Fruit fly (Drosophila melanogaster) whole organism, embryonic: Measurements from ENCODE around the gene CG32195.
A peak's percentile ranks its signal among the peaks of the same experiment; 100 is the strongest.

Source experiments
- Ada2b ChIP-seq: fragments of 200-800 bp; sonication (Bioruptor generic); IDR thresholded peaks from 2 replicates; pipeline ENCODE4 v1.3.6; 2022; ENCODE audit warnings: missing biosample characterization, missing genetic modification characterization
- Aef1 ChIP-seq: fragments of 200-800 bp; sonication (Bioruptor generic); IDR thresholded peaks from 3 replicates; pipeline ENCODE4 v1.3.6; 2022; ENCODE audit warnings: missing biosample characterization, missing genetic modification characterization
- CG10543 ChIP-seq: fragments of 200-800 bp; sonication (Bioruptor generic); optimal IDR thresholded peaks from 3 replicates; lab custom pipeline; 2017; ENCODE audit warnings: missing biosample characterization, mild to moderate bottlenecking, missing genetic modification characterization, moderate library complexity
- CG11093 ChIP-seq: fragments of 200-800 bp; sonication (Bioruptor generic); IDR thresholded peaks from 3 replicates; pipeline ENCODE4 v1.3.6; 2022; ENCODE audit warnings: missing biosample characterization, missing genetic modification characterization
- CG12104 ChIP-seq: fragments of 200-800 bp; sonication (Bioruptor generic); optimal IDR thresholded peaks from 3 replicates; lab custom pipeline; 2016; ENCODE audit warnings: missing biosample characterization, missing genetic modification characterization
- CG12942 ChIP-seq: fragments of 200-800 bp; sonication (Bioruptor generic); optimal IDR thresholded peaks from 3 replicates; lab custom pipeline; 2016; ENCODE audit warnings: missing biosample characterization, missing genetic modification characterization
- CG13624 ChIP-seq: fragments of 200-800 bp; sonication (Bioruptor generic); optimal IDR thresholded peaks from 2 replicates; lab custom pipeline; 2016; ENCODE audit warnings: missing biosample characterization, missing genetic modification characterization
- CG14667 ChIP-seq: fragments of 200-800 bp; sonication (Bioruptor generic); IDR thresholded peaks from 2 replicates; pipeline ENCODE4 v1.3.6; 2022; ENCODE audit warnings: missing biosample characterization, missing genetic modification characterization
- CG17359 ChIP-seq: fragments of 200-800 bp; sonication (Bioruptor generic); optimal IDR thresholded peaks from 3 replicates; lab custom pipeline; 2018; ENCODE audit warnings: missing biosample characterization, mild to moderate bottlenecking, missing genetic modification characterization, moderate library complexity
- CG17829 ChIP-seq: fragments of 200-800 bp; optimal IDR thresholded peaks from 2 replicates; lab custom pipeline; 2019; ENCODE audit warnings: missing biosample characterization, mild to moderate bottlenecking, missing genetic modification characterization, moderate library complexity
- CG18011 ChIP-seq: fragments of 200-800 bp; sonication (Bioruptor generic); optimal IDR thresholded peaks from 2 replicates; lab custom pipeline; 2017; ENCODE audit warnings: missing biosample characterization, missing genetic modification characterization, mild to moderate bottlenecking, moderate library complexity, missing genotype
- CG18262 ChIP-seq: fragments of 200-800 bp; optimal IDR thresholded peaks from 3 replicates; lab custom pipeline; 2019; ENCODE audit warnings: missing biosample characterization, mild to moderate bottlenecking, missing genetic modification characterization, moderate library complexity
- CG3281 ChIP-seq: fragments of 200-800 bp; sonication (Bioruptor generic); optimal IDR thresholded peaks from 3 replicates; lab custom pipeline; 2017; ENCODE audit warnings: missing biosample characterization, mild to moderate bottlenecking, missing genetic modification characterization
- CG4404 ChIP-seq: fragments of 200-800 bp; sonication (Bioruptor generic); IDR thresholded peaks from 2 replicates; pipeline ENCODE4 v1.3.6; 2022; ENCODE audit warnings: missing biosample characterization, missing genetic modification characterization
- CG6689 ChIP-seq: fragments of 200-800 bp; sonication (Bioruptor generic); IDR thresholded peaks from 2 replicates; pipeline ENCODE4 v1.3.6; 2022; ENCODE audit warnings: missing biosample characterization, missing genetic modification characterization
- CG8281 ChIP-seq: fragments of 200-800 bp; sonication (Bioruptor generic); optimal IDR thresholded peaks from 2 replicates; lab custom pipeline; 2018; ENCODE audit warnings: missing biosample characterization, mild to moderate bottlenecking, missing genetic modification characterization, moderate library complexity
- CG8924 ChIP-seq: fragments of 200-800 bp; optimal IDR thresholded peaks from 3 replicates; lab custom pipeline; 2019; ENCODE audit warnings: missing biosample characterization, mild to moderate bottlenecking, missing genetic modification characterization, moderate library complexity
- CG9609 ChIP-seq: fragments of 200-800 bp; sonication (Bioruptor generic); optimal IDR thresholded peaks from 3 replicates; lab custom pipeline; 2016; ENCODE audit warnings: missing biosample characterization, missing genetic modification characterization
- CG9727 ChIP-seq: fragments of 200-800 bp; sonication (Bioruptor generic); optimal IDR thresholded peaks from 3 replicates; lab custom pipeline; 2017; ENCODE audit warnings: missing biosample characterization, mild to moderate bottlenecking, missing genetic modification characterization
- Camta ChIP-seq: fragments of 200-800 bp; sonication (Bioruptor generic); optimal IDR thresholded peaks from 2 replicates; lab custom pipeline; 2016; ENCODE audit warnings: missing biosample characterization, missing genetic modification characterization
- Doc3 ChIP-seq: fragments of 200-800 bp; sonication (Bioruptor generic); IDR thresholded peaks from 3 replicates; pipeline ENCODE4 v1.3.6; 2022; ENCODE audit warnings: missing biosample characterization, missing genetic modification characterization; ENCODE audit not compliant: partially characterized antibody
- Eip74EF ChIP-seq, 2 experiments: fragments of 200-800 bp in 1 of 2; fragments of >200 bp in 1 of 2; sonication (Bioruptor generic) in 1 of 2; optimal IDR thresholded peaks; 2 replicates each; lab custom pipeline; 2017 to 2019; ENCODE audit warnings: missing biosample characterization in 2 of 2, missing genetic modification characterization in 2 of 2, mild to moderate bottlenecking in 1 of 2, moderate library complexity in 1 of 2
- HmgD ChIP-seq: fragments of 200-800 bp; sonication (Bioruptor generic); optimal IDR thresholded peaks from 3 replicates; lab custom pipeline; 2016; ENCODE audit warnings: missing biosample characterization, missing genetic modification characterization
- Hr51 ChIP-seq, 2 experiments: fragments of 200-800 bp; sonication (Bioruptor generic); optimal IDR thresholded peaks; 2 replicates in 1 of 2; 3 replicates in 1 of 2; lab custom pipeline; 2016 to 2018; ENCODE audit warnings: missing biosample characterization in 2 of 2, missing genetic modification characterization in 2 of 2, mild to moderate bottlenecking in 1 of 2, moderate library complexity in 1 of 2
- Kr ChIP-seq: fragments of 200-800 bp; sonication (Bioruptor generic); optimal IDR thresholded peaks from 2 replicates; lab custom pipeline; 2017; ENCODE audit warnings: missing biosample characterization, mild to moderate bottlenecking, missing genetic modification characterization
- Max ChIP-seq: fragments of 200-800 bp; sonication (Bioruptor generic); optimal IDR thresholded peaks from 2 replicates; lab custom pipeline; 2016; ENCODE audit warnings: missing biosample characterization, mild to moderate bottlenecking, missing genetic modification characterization
- Meics ChIP-seq: fragments of 200-800 bp; sonication (Bioruptor generic); optimal IDR thresholded peaks from 2 replicates; lab custom pipeline; 2017; ENCODE audit warnings: missing biosample characterization, mild to moderate bottlenecking, missing genetic modification characterization
- Mrtf ChIP-seq: fragments of 200-800 bp; sonication (Bioruptor generic); IDR thresholded peaks from 3 replicates; pipeline ENCODE4 v1.3.6; 2022; ENCODE audit warnings: missing biosample characterization, missing genetic modification characterization
- Oaz ChIP-seq: fragments of 200-800 bp; sonication (Bioruptor generic); IDR thresholded peaks from 2 replicates; pipeline ENCODE4 v1.3.6; 2022; ENCODE audit warnings: missing biosample characterization, missing genetic modification characterization
- Opbp ChIP-seq: fragments of 200-800 bp; sonication (Bioruptor generic); IDR thresholded peaks from 3 replicates; pipeline ENCODE4 v1.3.6; 2022; ENCODE audit warnings: missing biosample characterization, missing genetic modification characterization; ENCODE audit not compliant: partially characterized antibody
- TFAM ChIP-seq: fragments of 200-800 bp; sonication (Bioruptor generic); optimal IDR thresholded peaks from 2 replicates; lab custom pipeline; 2017; ENCODE audit warnings: missing biosample characterization, missing genetic modification characterization, inconsistent platforms
- Tbp ChIP-seq: fragments of >200 bp; optimal IDR thresholded peaks from 2 replicates; lab custom pipeline; 2018; ENCODE audit warnings: missing biosample characterization, missing genetic modification characterization
- amos ChIP-seq: fragments of 200-800 bp; sonication (Bioruptor generic); IDR thresholded peaks from 2 replicates; pipeline ENCODE4 v1.3.6; 2022; ENCODE audit warnings: missing biosample characterization, missing genetic modification characterization; ENCODE audit not compliant: partially characterized antibody
- bbx ChIP-seq: fragments of 200-800 bp; sonication (Bioruptor generic); IDR thresholded peaks from 2 replicates; pipeline ENCODE4 v1.3.6; 2022; ENCODE audit warnings: missing biosample characterization, missing genetic modification characterization; ENCODE audit not compliant: partially characterized antibody
- crol ChIP-seq: fragments of 200-800 bp; sonication (Bioruptor generic); IDR thresholded peaks from 2 replicates; pipeline ENCODE4 v1.3.6; 2022; ENCODE audit warnings: missing biosample characterization, missing genetic modification characterization
- danr ChIP-seq: fragments of 200-800 bp; sonication (Bioruptor generic); IDR thresholded peaks from 2 replicates; pipeline ENCODE4 v1.3.6; 2022; ENCODE audit warnings: missing biosample characterization, missing genetic modification characterization
- dmrt11E ChIP-seq: fragments of 200-800 bp; sonication (Bioruptor generic); optimal IDR thresholded peaks from 3 replicates; lab custom pipeline; 2018; ENCODE audit warnings: missing biosample characterization, mild to moderate bottlenecking, missing genetic modification characterization, moderate library complexity
- en ChIP-seq: fragments of 200-800 bp; sonication (Bioruptor generic); optimal IDR thresholded peaks from 2 replicates; lab custom pipeline; 2016; ENCODE audit warnings: missing biosample characterization, missing genetic modification characterization
- gsb ChIP-seq: fragments of 200-800 bp; sonication (Bioruptor generic); IDR thresholded peaks from 2 replicates; pipeline ENCODE4 v1.3.6; 2022; ENCODE audit warnings: missing biosample characterization, missing genetic modification characterization
- gsb-n ChIP-seq: fragments of 200-800 bp; sonication (Bioruptor generic); optimal IDR thresholded peaks from 3 replicates; lab custom pipeline; 2018; ENCODE audit warnings: missing biosample characterization, mild to moderate bottlenecking, missing genetic modification characterization
- insv ChIP-seq, 2 experiments: fragments of 200-800 bp; sonication (Bioruptor generic); optimal IDR thresholded peaks; 3 replicates each; lab custom pipeline; 2016 to 2018; ENCODE audit warnings: missing biosample characterization in 2 of 2, missing genetic modification characterization in 2 of 2
- luna ChIP-seq: fragments of 200-800 bp; sonication (Bioruptor generic); optimal IDR thresholded peaks from 2 replicates; lab custom pipeline; 2016; ENCODE audit warnings: missing biosample characterization, missing genetic modification characterization
- otp ChIP-seq: fragments of 200-800 bp; sonication (Bioruptor generic); IDR thresholded peaks from 3 replicates; pipeline ENCODE4, ENCODE4 v1.3.6; 2022; ENCODE audit warnings: missing biosample characterization, missing genetic modification characterization
- pb ChIP-seq: fragments of 200-800 bp; sonication (Bioruptor generic); optimal IDR thresholded peaks from 3 replicates; lab custom pipeline; 2016; ENCODE audit warnings: missing biosample characterization, missing genetic modification characterization
- rib ChIP-seq: fragments of 200-800 bp; sonication (Bioruptor generic); IDR thresholded peaks from 2 replicates; pipeline ENCODE4 v1.3.6; 2022; ENCODE audit warnings: missing biosample characterization, missing genetic modification characterization
- shn ChIP-seq: fragments of 200-800 bp; sonication (Bioruptor generic); optimal IDR thresholded peaks from 3 replicates; lab custom pipeline; 2016; ENCODE audit warnings: missing biosample characterization, missing genetic modification characterization
- slou ChIP-seq: fragments of 200-800 bp; sonication (Bioruptor generic); optimal IDR thresholded peaks from 3 replicates; lab custom pipeline; 2016; ENCODE audit warnings: missing biosample characterization, missing genetic modification characterization
- slp2 ChIP-seq: fragments of 200-800 bp; sonication (Bioruptor generic); optimal IDR thresholded peaks from 2 replicates; lab custom pipeline; 2016; ENCODE audit warnings: missing biosample characterization, missing genetic modification characterization
- tna ChIP-seq: fragments of 200-800 bp; sonication (Bioruptor generic); IDR thresholded peaks from 2 replicates; pipeline ENCODE4 v1.3.6; 2022; ENCODE audit warnings: missing biosample characterization, missing genetic modification characterization; ENCODE audit not compliant: partially characterized antibody
- tup ChIP-seq: fragments of 200-800 bp; sonication (Bioruptor generic); optimal IDR thresholded peaks from 2 replicates; lab custom pipeline; 2016; ENCODE audit warnings: missing biosample characterization, mild to moderate bottlenecking, missing genetic modification characterization, moderate library complexity
- zen ChIP-seq: fragments of 200-800 bp; sonication (Bioruptor generic); optimal IDR thresholded peaks from 3 replicates; lab custom pipeline; 2018; ENCODE audit warnings: missing biosample characterization, mild to moderate bottlenecking, missing genetic modification characterization, moderate library complexity

The CG32195 gene

DNA sequence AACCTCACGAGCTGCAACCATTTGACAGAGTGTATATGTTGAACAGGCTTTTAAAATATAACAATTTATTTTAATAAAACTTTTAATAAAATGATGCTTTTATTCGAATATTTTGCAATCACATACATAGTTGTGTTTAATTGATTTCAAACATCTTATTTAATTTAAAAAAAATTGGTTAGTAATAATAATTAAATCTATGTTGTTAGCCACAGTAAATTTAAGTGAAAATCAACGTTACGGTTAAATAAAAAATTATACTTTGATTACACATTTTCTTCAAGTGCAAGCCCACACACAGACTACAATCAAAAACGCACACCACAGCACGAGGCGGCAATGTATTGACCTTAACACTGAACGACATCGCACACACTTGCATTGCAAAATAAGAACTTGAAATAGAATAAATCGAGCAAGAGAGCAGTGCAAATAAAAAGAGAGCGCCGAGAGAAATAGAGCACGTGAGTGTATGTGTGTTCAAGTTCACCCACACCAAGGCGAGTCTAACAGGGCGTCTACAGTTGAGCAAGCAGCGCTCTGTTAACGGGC is 49.7 kb upstream of the CG32195 start (continued):
- TF ChIP-seq CG12942 (no peak), Mrtf (GFP tag; lab: Robert Waterston, UW) (no peak), Kr (GFP tag; lab: Kevin White, UChicago) (no peak), Ada2b (GFP tag; lab: Robert Waterston, UW) (0 out of 2 replicates have a peak, but pooled peaks have one; percentile 35), CG17829 (peak; percentile 28), CG8924 (tag; lab: Kevin White, UChicago) (no peak), CG6689 (GFP tag; lab: Robert Waterston, UW) (no peak), rib (GFP tag; lab: Robert Waterston, UW) (peak; percentile 65), en (GFP tag; lab: Kevin White, UChicago) (no peak), otp (no peak), CG11093 (GFP tag; lab: Robert Waterston, UW) (no peak), CG12104 (GFP tag; lab: Kevin White, UChicago) (no peak), dmrt11E (tag; lab: Kevin White, UChicago) (peak; percentile 68), Oaz (GFP tag; lab: Robert Waterston, UW) (no peak), TFAM (GFP tag; lab: Kevin White, UChicago) (no peak), luna (GFP tag; lab: Kevin White, UChicago) (no peak), danr (GFP tag; lab: Robert Waterston, UW) (no peak), CG18262 (tag; lab: Kevin White, UChicago) (peak; percentile 58), tna (no peak), slou (GFP tag; lab: Kevin White, UChicago) (no peak), CG17359 (no peak), crol (GFP tag; lab: Robert Waterston, UW) (no peak), Meics (GFP tag; lab: Kevin White, UChicago) (peak; percentile 40), gsb-n (tag; lab: Kevin White, UChicago) (no peak), CG13624 (GFP tag; lab: Kevin White, UChicago) (no peak), CG18011 (GFP tag; lab: Kevin White, UChicago) (no peak), insv (GFP tag; optimal IDR thresholded peaks at IDR 0.05; lab: Kevin White, UChicago) (no peak), Opbp (GFP tag; lab: Robert Waterston, UW) (no peak), CG9727 (GFP tag; lab: Kevin White, UChicago) (peak; percentile 40), Aef1 (GFP tag; lab: Robert Waterston, UW) (no peak), Eip74EF (GFP tag; optimal IDR thresholded peaks at IDR 0.05; lab: Kevin White, UChicago) (no peak), CG10543 (GFP tag; lab: Kevin White, UChicago) (no peak), CG9609 (no peak), CG14667 (no peak), Tbp (GFP tag; lab: Kevin White, UChicago) (no peak), pb (no peak), Hr51 (GFP tag; optimal IDR thresholded peaks at IDR 0.05; lab: Kevin White, UChicago) (peak in 1 of 2 experiments; percentile 32), gsb (GFP tag; lab: Robert Waterston, UW) (no peak), CG8281 (tag; lab: Kevin White, UChicago) (no peak), CG3281 (no peak), zen (no peak), CG4404 (GFP tag; lab: Robert Waterston, UW) (no peak), Camta (GFP tag; lab: Kevin White, UChicago) (no peak), shn (GFP tag; lab: Kevin White, UChicago) (no peak), slp2 (no peak), tup (GFP tag; lab: Kevin White, UChicago) (no peak), bbx (GFP tag; lab: Robert Waterston, UW) (no peak), HmgD (GFP tag; lab: Kevin White, UChicago) (no peak), Doc3 (GFP tag; lab: Robert Waterston, UW) (no peak), Max (GFP tag; lab: Kevin White, UChicago) (no peak), amos (GFP tag; lab: Robert Waterston, UW) (no peak)
